Worm (Caenorhabditis elegans) whole organism, L1 larva: ENCODE results near the gene F56H9.2.

ENCODE experiments used
- pqm-1 ChIP-seq: sonication (generic microtip); optimal IDR thresholded peaks from 3 replicates; lab custom pipeline; 2017; ENCODE audit warnings: missing biosample characterization, missing genetic modification characterization
- unc-98 ChIP-seq: fragments of 200-800 bp; sonication (Bioruptor generic); IDR thresholded peaks from 2 replicates; pipeline ENCODE4 v1.3.6; 2022; ENCODE audit warnings: missing genetic modification characterization, missing compliant biosample characterization

DNA sequence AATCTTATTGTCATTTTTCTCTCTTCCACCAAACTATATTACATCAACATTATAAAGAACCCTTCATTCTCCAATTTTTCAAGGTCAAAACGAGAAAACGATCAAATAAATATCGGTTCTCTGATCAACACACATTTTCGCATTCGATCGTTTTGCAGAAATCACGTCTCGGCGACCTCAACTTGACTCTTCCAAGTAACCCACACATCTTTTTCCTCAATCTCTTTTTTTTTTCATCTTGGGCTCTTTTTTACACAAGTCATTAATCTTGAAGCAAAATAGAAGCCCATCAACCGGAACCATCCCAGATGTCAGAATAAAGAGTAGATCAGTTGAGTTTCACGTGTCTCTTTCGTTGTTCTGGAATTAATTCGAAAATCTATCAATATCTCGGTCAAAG lies 1.2 kb upstream of the F56H9.2 start:
- no peak for TF ChIP-seq unc-98 (GFP tag; lab: Robert Waterston, UW)
- no peak for TF ChIP-seq pqm-1 (tag; lab: Kevin White, UChicago)
